Worm (Caenorhabditis elegans): Measurements from ENCODE around the gene sre-35.

DNA sequence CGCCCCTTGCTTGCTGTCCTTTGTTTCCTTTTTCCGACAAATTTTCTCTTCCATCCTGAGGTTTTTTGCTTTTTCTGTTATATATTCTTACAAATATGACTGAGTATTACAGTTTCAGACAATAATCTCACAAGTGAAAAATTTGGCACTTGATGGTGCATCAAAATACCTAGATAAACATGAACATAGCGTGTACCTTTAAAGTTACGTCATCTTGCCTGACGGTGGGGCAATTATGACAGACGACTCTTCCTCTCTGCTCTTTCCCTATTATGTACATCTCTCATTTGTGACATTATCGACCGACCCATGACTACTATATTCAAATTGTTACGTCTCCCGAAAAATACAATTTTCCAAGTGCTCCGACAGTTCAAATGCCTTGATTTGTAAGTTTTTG, 30.0 kb upstream of the sre-35 start, which contains the start of gene fbxb-102:
- no peak for TF ChIP-seq F13H6.1 (tag; optimal IDR thresholded peaks at IDR 0.05)
- no peak for TF ChIP-seq dmd-4 (tag; optimal IDR thresholded peaks at IDR 0.05)
- no peak for TF ChIP-seq ZK546.5 (tag; optimal IDR thresholded peaks at IDR 0.05)
- no peak for TF ChIP-seq elt-3 (tag; optimal IDR thresholded peaks at IDR 0.05)
- TF ChIP-seq egl-27 (tag; optimal IDR thresholded peaks at IDR 0.05) = no peak
- no peak for TF ChIP-seq nhr-237 (tag; optimal IDR thresholded peaks at IDR 0.05)

Data from whole organism, L2 larva.